Worm (Caenorhabditis elegans) whole organism, late embryonic: ENCODE results near the gene osm-7.

Source experiments
- F13H6.1 ChIP-seq: sonication (generic microtip); optimal IDR thresholded peaks from 2 replicates; lab custom pipeline; 2016; ENCODE audit warnings: missing genetic modification characterization, missing compliant biosample characterization
- ama-1 ChIP-seq: fragments of 150-350 bp; optimal IDR thresholded peaks from 2 replicates; lab custom pipeline; 2014
- ceh-2 ChIP-seq: sonication (generic microtip); optimal IDR thresholded peaks from 2 replicates; lab custom pipeline; 2016; ENCODE audit warnings: missing genotype, missing genetic modification characterization, missing compliant biosample characterization
- ceh-24 ChIP-seq: sonication (generic microtip); optimal IDR thresholded peaks from 2 replicates; lab custom pipeline; 2016; ENCODE audit warnings: mild to moderate bottlenecking, missing genetic modification characterization, missing compliant biosample characterization
- che-1 ChIP-seq: sonication (generic microtip); optimal IDR thresholded peaks from 2 replicates; lab custom pipeline; 2016; ENCODE audit warnings: mild to moderate bottlenecking, missing genetic modification characterization, missing compliant biosample characterization
- dmd-4 ChIP-seq: sonication (generic microtip); optimal IDR thresholded peaks from 2 replicates; lab custom pipeline; 2016; ENCODE audit warnings: borderline replicate concordance, missing genetic modification characterization, missing compliant biosample characterization
- ets-4 ChIP-seq: sonication (generic microtip); optimal IDR thresholded peaks from 2 replicates; lab custom pipeline; 2016; ENCODE audit warnings: missing genetic modification characterization, missing compliant biosample characterization
- nhr-11 ChIP-seq: fragments of 150-350 bp; optimal IDR thresholded peaks from 2 replicates; lab custom pipeline; 2014; ENCODE audit warnings: missing biosample characterization, missing genetic modification characterization
- nhr-232 ChIP-seq: sonication (generic microtip); optimal IDR thresholded peaks from 2 replicates; lab custom pipeline; 2016; ENCODE audit warnings: missing genetic modification characterization, missing compliant biosample characterization
- odd-2 ChIP-seq: sonication (generic microtip); optimal IDR thresholded peaks from 2 replicates; lab custom pipeline; 2017; ENCODE audit warnings: antibody characterized with exemption, mild to moderate bottlenecking, missing genetic modification characterization, missing compliant biosample characterization
- pqm-1 ChIP-seq: sonication (generic microtip); optimal IDR thresholded peaks from 2 replicates; lab custom pipeline; 2016; ENCODE audit warnings: missing genetic modification characterization, missing compliant biosample characterization
- unc-55 ChIP-seq: sonication (generic microtip); optimal IDR thresholded peaks from 2 replicates; lab custom pipeline; 2017; ENCODE audit warnings: missing biosample characterization, missing genetic modification reagents, missing genetic modification characterization
- unc-86 ChIP-seq: sonication (generic microtip); optimal IDR thresholded peaks from 2 replicates; lab custom pipeline; 2016; ENCODE audit warnings: missing genetic modification characterization, missing compliant biosample characterization

ce11 chrIII:13616793-13617192 lies 40.8 kb downstream of the osm-7 start, which contains the start of gene T12D8.9:
- TF ChIP-seq unc-55 (GFP tag; lab: Kevin White, UChicago) = peak; percentile 16
- no peak for TF ChIP-seq nhr-11 (tag; lab: Kevin White, UChicago)
- TF ChIP-seq nhr-232 (tag; lab: Kevin White, UChicago) = no peak
- TF ChIP-seq dmd-4 = no peak
- no peak for TF ChIP-seq pqm-1
- no peak for TF ChIP-seq unc-86 (tag; lab: Kevin White, UChicago)
- TF ChIP-seq ama-1 (lab: Kevin White, UChicago) = no peak
- no peak for TF ChIP-seq ceh-24 (tag; lab: Kevin White, UChicago)
- TF ChIP-seq F13H6.1 (tag; lab: Kevin White, UChicago) = no peak
- TF ChIP-seq odd-2 (tag; lab: Kevin White, UChicago) = no peak
- no peak for TF ChIP-seq che-1 (tag; lab: Kevin White, UChicago)
- TF ChIP-seq ets-4 = no peak
- TF ChIP-seq ceh-2 (tag; lab: Kevin White, UChicago) = no peak
